Worm (Caenorhabditis elegans): Measurements from ENCODE around the gene pid-1.

DNA sequence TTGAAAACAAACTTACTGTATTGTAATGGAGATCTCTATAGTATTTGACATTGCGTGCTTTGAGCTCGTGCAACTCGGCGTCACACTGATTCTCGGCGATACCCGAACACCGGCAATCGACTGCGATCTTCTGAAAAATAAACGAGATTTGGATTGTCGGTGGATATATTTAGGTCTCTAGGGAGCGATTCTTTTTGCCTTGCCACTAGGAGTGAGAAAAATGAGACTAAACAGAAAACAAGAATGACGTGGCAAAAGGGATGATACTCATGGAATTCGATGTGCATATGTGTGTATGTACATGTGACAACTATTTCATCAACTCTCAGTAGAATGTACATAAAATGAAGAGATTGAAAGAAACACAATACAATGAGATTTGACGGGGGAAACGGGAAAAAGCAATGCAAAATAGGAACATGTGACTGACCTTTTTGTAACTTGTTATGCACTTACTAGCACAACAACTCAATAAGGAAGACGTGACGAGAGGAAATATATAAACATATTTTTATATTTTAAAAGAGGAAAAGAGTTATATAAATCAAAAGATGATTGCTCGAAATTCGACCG is 24.3 kb upstream of the pid-1 start:
- no peak for TF ChIP-seq unc-130 (GFP tag; optimal IDR thresholded peaks at IDR 0.05)
- no peak for TF ChIP-seq nhr-28 (tag; optimal IDR thresholded peaks at IDR 0.05)
- TF ChIP-seq ztf-11 (tag; optimal IDR thresholded peaks at IDR 0.05): no peak
- no peak for TF ChIP-seq egl-27 (tag; optimal IDR thresholded peaks at IDR 0.05)
- peak in 1 of 2 experiments; percentile 27 for TF ChIP-seq lsy-2 (tag; optimal IDR thresholded peaks at IDR 0.05)
